Fruit fly (Drosophila melanogaster): ENCODE measurements around the gene SdicA.
A peak's percentile ranks its signal among the peaks of the same experiment; 100 is the strongest.

DNA sequence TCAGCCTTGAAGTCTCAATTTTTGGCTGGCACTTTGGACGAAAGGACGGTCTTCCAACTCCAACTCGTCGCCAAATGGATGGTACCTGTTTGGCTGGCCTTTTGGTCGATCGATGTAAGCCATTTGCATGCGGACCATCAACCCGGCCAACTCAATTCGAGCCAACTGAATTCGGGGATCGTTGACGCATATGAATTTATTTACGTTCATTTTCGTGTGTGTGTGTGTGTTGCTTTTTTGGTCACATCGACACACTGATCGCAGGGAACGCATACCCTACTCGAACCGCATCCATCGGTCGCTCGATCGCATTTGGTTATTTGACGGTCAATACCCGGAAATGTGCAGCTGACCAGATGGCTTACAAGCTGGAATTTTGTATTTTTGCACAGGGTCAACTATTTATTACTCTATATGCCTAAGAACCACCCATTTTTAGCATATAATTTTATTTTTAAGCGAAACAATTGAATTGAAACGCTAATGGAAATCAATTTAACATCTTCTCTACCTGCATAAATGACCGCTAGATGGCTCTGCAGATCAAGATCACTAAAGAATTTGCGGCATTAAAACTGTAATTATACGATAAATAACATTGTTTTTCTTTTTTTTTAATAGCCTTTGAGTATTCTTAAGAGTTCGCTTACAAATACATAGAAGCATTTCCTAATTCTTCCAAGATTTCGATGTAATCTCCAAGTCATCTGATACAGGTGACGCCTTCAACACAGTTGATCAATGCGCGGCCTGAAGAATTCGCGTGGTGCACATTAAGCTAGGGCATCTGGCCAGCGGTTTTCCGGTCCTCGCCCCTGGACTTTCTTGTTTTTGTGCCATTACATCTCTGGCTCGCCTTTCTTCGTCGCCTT, 37.2 kb upstream of the SdicA start:
- TF ChIP-seq CG8478 (optimal IDR thresholded peaks at IDR 0.05) (no peak), CTCF (optimal IDR thresholded peaks at IDR 0.05) (peak; percentile 56 to 71)

Measured in S2 (cell line).